Fruit fly (Drosophila melanogaster) whole organism, embryonic: ENCODE data around the gene CG14054.

Source experiments
- Adf1 ChIP-seq: fragments of 200-800 bp; sonication (Bioruptor generic); IDR thresholded peaks from 2 replicates; pipeline ENCODE4 v1.3.6; 2022; ENCODE audit warnings: missing biosample characterization, missing genetic modification characterization
- Bgb ChIP-seq: fragments of 200-800 bp; sonication (Bioruptor generic); IDR thresholded peaks from 2 replicates; pipeline ENCODE4 v1.3.6; 2022; ENCODE audit warnings: missing biosample characterization, missing genetic modification characterization; ENCODE audit not compliant: partially characterized antibody
- Bteb2 ChIP-seq: fragments of 200-800 bp; sonication (Bioruptor generic); optimal IDR thresholded peaks from 2 replicates; lab custom pipeline; 2016; ENCODE audit warnings: missing biosample characterization, missing genetic modification characterization
- CG10462 ChIP-seq: fragments of 200-800 bp; sonication (Bioruptor generic); optimal IDR thresholded peaks from 2 replicates; lab custom pipeline; 2016; ENCODE audit warnings: missing biosample characterization, missing genetic modification characterization
- CG11085 ChIP-seq: fragments of 200-800 bp; sonication (Bioruptor generic); IDR thresholded peaks from 2 replicates; pipeline ENCODE4 v1.3.6; 2022; ENCODE audit warnings: missing biosample characterization, missing genetic modification characterization
- CG11398 ChIP-seq: fragments of 200-800 bp; sonication (Bioruptor generic); optimal IDR thresholded peaks from 2 replicates; lab custom pipeline; 2016; ENCODE audit warnings: missing biosample characterization, missing genetic modification characterization
- CG12236 ChIP-seq: fragments of 200-800 bp; sonication (Bioruptor generic); optimal IDR thresholded peaks from 2 replicates; lab custom pipeline; 2016; ENCODE audit warnings: missing biosample characterization, missing genetic modification characterization
- CG1233 ChIP-seq: fragments of 200-800 bp; sonication (Bioruptor generic); optimal IDR thresholded peaks from 4 replicates; lab custom pipeline; 2018; ENCODE audit warnings: missing biosample characterization, mild to moderate bottlenecking, missing genetic modification characterization
- CG12391 ChIP-seq: fragments of 200-800 bp; sonication (Bioruptor generic); optimal IDR thresholded peaks from 3 replicates; lab custom pipeline; 2018; ENCODE audit warnings: missing biosample characterization, mild to moderate bottlenecking, missing genetic modification characterization, moderate library complexity
- CG1529 ChIP-seq: fragments of 200-800 bp; sonication (Bioruptor generic); optimal IDR thresholded peaks from 3 replicates; lab custom pipeline; 2018; ENCODE audit warnings: missing biosample characterization, missing genetic modification characterization
- CG15601 ChIP-seq: fragments of 200-800 bp; sonication (Bioruptor generic); optimal IDR thresholded peaks from 3 replicates; lab custom pipeline; 2019; ENCODE audit warnings: missing biosample characterization, mild to moderate bottlenecking, missing genetic modification characterization, moderate library complexity
- CG16779 ChIP-seq: fragments of 200-800 bp; sonication (Bioruptor generic); IDR thresholded peaks from 2 replicates; pipeline ENCODE4 v1.3.6; 2022; ENCODE audit warnings: missing biosample characterization, missing genetic modification characterization
- CG17186 ChIP-seq: fragments of 200-800 bp; sonication (Bioruptor generic); optimal IDR thresholded peaks from 3 replicates; lab custom pipeline; 2017; ENCODE audit warnings: missing biosample characterization, missing genetic modification reagents, missing genetic modification characterization
- CG17612 ChIP-seq: fragments of 200-800 bp; sonication (Bioruptor generic); IDR thresholded peaks from 2 replicates; pipeline ENCODE4 v1.3.6; 2022; ENCODE audit warnings: missing biosample characterization, missing genetic modification characterization
- CG1792 ChIP-seq: fragments of 200-800 bp; sonication (Bioruptor generic); optimal IDR thresholded peaks from 2 replicates; lab custom pipeline; 2016; ENCODE audit warnings: missing biosample characterization, missing genetic modification characterization
- CG2120 ChIP-seq: fragments of 200-800 bp; sonication (Bioruptor generic); optimal IDR thresholded peaks from 3 replicates; lab custom pipeline; 2016; ENCODE audit warnings: missing biosample characterization, missing genetic modification characterization
- CG2129 ChIP-seq: fragments of 200-800 bp; sonication (Bioruptor generic); IDR thresholded peaks from 2 replicates; pipeline ENCODE4 v1.3.6; 2022; ENCODE audit warnings: missing biosample characterization, missing genetic modification characterization; ENCODE audit not compliant: partially characterized antibody
- CG31224 ChIP-seq: fragments of 200-800 bp; sonication (Bioruptor generic); IDR thresholded peaks from 2 replicates; pipeline ENCODE4 v1.3.6; 2022; ENCODE audit warnings: missing biosample characterization, missing genetic modification characterization
- CG42726 ChIP-seq: fragments of 200-800 bp; sonication (Bioruptor generic); IDR thresholded peaks from 2 replicates; pipeline ENCODE4 v1.3.6; 2022; ENCODE audit warnings: missing biosample characterization, missing genetic modification characterization; ENCODE audit not compliant: partially characterized antibody
- CG4854 ChIP-seq: fragments of 200-800 bp; sonication (Bioruptor generic); optimal IDR thresholded peaks from 2 replicates; lab custom pipeline; 2016; ENCODE audit warnings: missing biosample characterization, missing genetic modification characterization, inconsistent platforms
- CG6654 ChIP-seq: fragments of 200-800 bp; sonication (Bioruptor generic); optimal IDR thresholded peaks from 2 replicates; lab custom pipeline; 2017; ENCODE audit warnings: missing biosample characterization, mild to moderate bottlenecking, missing genetic modification characterization
- CG7786 ChIP-seq: fragments of 200-800 bp; sonication (Bioruptor generic); optimal IDR thresholded peaks from 2 replicates; lab custom pipeline; 2016; ENCODE audit warnings: missing biosample characterization, missing genetic modification characterization
- CG9609 ChIP-seq: fragments of 200-800 bp; sonication (Bioruptor generic); optimal IDR thresholded peaks from 3 replicates; lab custom pipeline; 2016; ENCODE audit warnings: missing biosample characterization, missing genetic modification characterization
- CG9876 ChIP-seq: fragments of 200-800 bp; sonication (Bioruptor generic); optimal IDR thresholded peaks from 2 replicates; lab custom pipeline; 2016; ENCODE audit warnings: missing biosample characterization, missing genetic modification characterization
- CHES-1-like ChIP-seq: fragments of 200-800 bp; sonication (Bioruptor generic); optimal IDR thresholded peaks from 2 replicates; lab custom pipeline; 2016; ENCODE audit warnings: missing biosample characterization, missing genetic modification characterization
- HLH3B ChIP-seq: fragments of 200-800 bp; sonication (Bioruptor generic); IDR thresholded peaks from 2 replicates; pipeline ENCODE4 v1.3.6; 2022; ENCODE audit warnings: missing biosample characterization, missing genetic modification characterization
- Hand ChIP-seq: fragments of 200-800 bp; sonication (Bioruptor generic); optimal IDR thresholded peaks from 2 replicates; lab custom pipeline; 2017; ENCODE audit warnings: mild to moderate bottlenecking, missing biosample characterization, missing genetic modification reagents, missing genetic modification characterization
- Hr39 ChIP-seq: fragments of >200 bp; optimal IDR thresholded peaks from 2 replicates; lab custom pipeline; 2017
- Optix ChIP-seq: fragments of 200-800 bp; sonication (Bioruptor generic); IDR thresholded peaks from 3 replicates; pipeline ENCODE4 v1.3.6; 2022; ENCODE audit warnings: missing biosample characterization, missing genetic modification characterization
- Pdp1 ChIP-seq, 2 experiments: fragments of 200-800 bp; sonication (Bioruptor generic); optimal IDR thresholded peaks; 3 replicates each; lab custom pipeline; 2016; ENCODE audit warnings: missing biosample characterization in 2 of 2, missing genetic modification characterization in 2 of 2, mild to moderate bottlenecking in 1 of 2, moderate library complexity in 1 of 2
- Ssrp ChIP-seq: fragments of 200-800 bp; sonication (Bioruptor generic); optimal IDR thresholded peaks from 2 replicates; lab custom pipeline; 2018; ENCODE audit warnings: missing biosample characterization, mild to moderate bottlenecking, missing genetic modification characterization, moderate library complexity
- Tbp ChIP-seq: fragments of >200 bp; optimal IDR thresholded peaks from 2 replicates; lab custom pipeline; 2018; ENCODE audit warnings: missing biosample characterization, missing genetic modification characterization
- Usf ChIP-seq: fragments of 200-800 bp; sonication (Bioruptor generic); optimal IDR thresholded peaks from 2 replicates; lab custom pipeline; 2017; ENCODE audit warnings: missing genotype, missing biosample characterization, missing genetic modification characterization
- Xrp1 ChIP-seq: fragments of 200-800 bp; sonication (Bioruptor generic); IDR thresholded peaks from 2 replicates; pipeline ENCODE4 v1.3.6; 2022; ENCODE audit warnings: missing biosample characterization, missing genetic modification characterization
- bowl ChIP-seq: fragments of 200-800 bp; sonication (Bioruptor generic); IDR thresholded peaks from 2 replicates; pipeline ENCODE4 v1.3.6; 2022; ENCODE audit warnings: missing biosample characterization, missing genetic modification characterization
- cad ChIP-seq: fragments of >200 bp; optimal IDR thresholded peaks from 2 replicates; lab custom pipeline; 2017; ENCODE audit warnings: missing biosample characterization, missing genetic modification characterization
- chm ChIP-seq: fragments of 200-800 bp; sonication (Bioruptor generic); IDR thresholded peaks from 2 replicates; pipeline ENCODE4 v1.3.6; 2022; ENCODE audit warnings: missing biosample characterization, missing genetic modification characterization
- dmrt99B ChIP-seq: fragments of 200-800 bp; sonication (Bioruptor generic); optimal IDR thresholded peaks from 2 replicates; lab custom pipeline; 2018; ENCODE audit warnings: missing biosample characterization, mild to moderate bottlenecking, missing genetic modification characterization, moderate library complexity
- dysf ChIP-seq: fragments of 200-800 bp; sonication (Bioruptor generic); IDR thresholded peaks from 3 replicates; pipeline ENCODE4 v1.3.6; 2022; ENCODE audit warnings: missing biosample characterization, missing genetic modification characterization
- fd64A ChIP-seq: fragments of 200-800 bp; sonication (Bioruptor generic); optimal IDR thresholded peaks from 3 replicates; lab custom pipeline; 2018; ENCODE audit warnings: missing biosample characterization, mild to moderate bottlenecking, missing genetic modification characterization
- hbn ChIP-seq: fragments of 200-800 bp; sonication (Bioruptor generic); IDR thresholded peaks from 2 replicates; pipeline ENCODE4 v1.3.6; 2022; ENCODE audit warnings: missing biosample characterization, missing genetic modification characterization; ENCODE audit not compliant: partially characterized antibody
- kah ChIP-seq: fragments of 200-800 bp; sonication (Bioruptor generic); optimal IDR thresholded peaks from 2 replicates; lab custom pipeline; 2018; ENCODE audit warnings: missing biosample characterization, mild to moderate bottlenecking, missing genetic modification characterization
- lbe ChIP-seq: fragments of 200-800 bp; sonication (Bioruptor generic); optimal IDR thresholded peaks from 2 replicates; lab custom pipeline; 2016; ENCODE audit warnings: missing biosample characterization, mild to moderate bottlenecking, missing genetic modification characterization
- nerfin-1 ChIP-seq: fragments of 200-800 bp; sonication (Bioruptor generic); optimal IDR thresholded peaks from 3 replicates; lab custom pipeline; 2019; ENCODE audit warnings: missing biosample characterization, mild to moderate bottlenecking, missing genetic modification characterization, moderate library complexity
- odd ChIP-seq: fragments of 200-800 bp; sonication (Bioruptor generic); optimal IDR thresholded peaks from 2 replicates; lab custom pipeline; 2017; ENCODE audit warnings: missing biosample characterization, mild to moderate bottlenecking, missing genetic modification characterization
- pb ChIP-seq: fragments of 200-800 bp; sonication (Bioruptor generic); optimal IDR thresholded peaks from 3 replicates; lab custom pipeline; 2016; ENCODE audit warnings: missing biosample characterization, missing genetic modification characterization
- rib ChIP-seq: fragments of 200-800 bp; sonication (Bioruptor generic); IDR thresholded peaks from 2 replicates; pipeline ENCODE4 v1.3.6; 2022; ENCODE audit warnings: missing biosample characterization, missing genetic modification characterization
- sim ChIP-seq: fragments of 200-800 bp; sonication (Bioruptor generic); IDR thresholded peaks from 2 replicates; pipeline ENCODE4 v1.3.6; 2022; ENCODE audit warnings: missing biosample characterization, missing genetic modification characterization
- tin ChIP-seq: fragments of 200-800 bp; sonication (Bioruptor generic); optimal IDR thresholded peaks from 3 replicates; lab custom pipeline; 2016; ENCODE audit warnings: missing biosample characterization, missing genetic modification characterization
- tio ChIP-seq: fragments of 200-800 bp; sonication (Bioruptor generic); optimal IDR thresholded peaks from 2 replicates; lab custom pipeline; 2017; ENCODE audit warnings: missing biosample characterization, missing genetic modification characterization, inconsistent platforms
- usp ChIP-seq: fragments of >200 bp; optimal IDR thresholded peaks from 2 replicates; lab custom pipeline; 2017; ENCODE audit warnings: missing biosample characterization, missing genetic modification characterization
- z ChIP-seq: fragments of 200-800 bp; sonication (Bioruptor generic); IDR thresholded peaks from 3 replicates; pipeline ENCODE4 v1.3.6; 2022; ENCODE audit warnings: missing biosample characterization, missing genetic modification characterization
- zfh2 ChIP-seq: fragments of 200-800 bp; sonication (Bioruptor generic); optimal IDR thresholded peaks from 2 replicates; lab custom pipeline; 2016; ENCODE audit warnings: missing biosample characterization, missing genetic modification characterization

The CG14054 gene

DNA sequence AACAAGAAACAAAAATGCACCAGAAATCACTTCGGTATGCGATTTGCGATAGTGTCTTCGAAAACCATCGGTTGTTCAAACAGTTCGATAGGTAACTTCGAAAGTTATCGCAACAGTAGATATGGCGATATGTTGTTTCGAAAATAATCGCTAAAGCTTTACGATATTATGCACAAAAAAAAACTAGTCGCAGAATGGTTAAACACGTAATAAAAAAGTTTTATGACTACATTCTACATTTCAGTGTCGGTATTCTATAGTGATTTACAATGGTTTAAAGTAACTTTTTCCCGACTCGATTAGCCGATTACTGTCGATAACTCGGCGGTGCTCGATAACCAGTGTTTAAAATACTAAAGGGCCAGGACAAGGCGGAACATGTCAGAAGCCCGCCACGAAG is 1.1 kb downstream of the CG14054 start, which contains the start of gene CG4281 (continued):
- no peak for TF ChIP-seq CG7786 (GFP tag; lab: Kevin White, UChicago)
- no peak for TF ChIP-seq nerfin-1 (tag; lab: Kevin White, UChicago)
- TF ChIP-seq tin (GFP tag; lab: Kevin White, UChicago), result no peak
- TF ChIP-seq HLH3B (GFP tag; lab: Robert Waterston, UW), result no peak
- peak; percentile 1 for TF ChIP-seq CG17186 (GFP tag; lab: Kevin White, UChicago)
- no peak for TF ChIP-seq cad (GFP tag; lab: Kevin White, UChicago)
- no peak for TF ChIP-seq lbe
- TF ChIP-seq Tbp (GFP tag; lab: Kevin White, UChicago), result peak; percentile 4
- TF ChIP-seq zfh2 (GFP tag; lab: Kevin White, UChicago), result no peak
- TF ChIP-seq Xrp1, result no peak
- TF ChIP-seq Hr39 (lab: Kevin White, UChicago), result no peak
- TF ChIP-seq kah (GFP tag; lab: Kevin White, UChicago), result no peak
- no peak for TF ChIP-seq CG1233 (GFP tag; lab: Kevin White, UChicago)
- TF ChIP-seq CG12236, result no peak
- TF ChIP-seq fd64A (GFP tag; lab: Kevin White, UChicago), result no peak
- TF ChIP-seq sim, result no peak
- peak; percentile 95 for TF ChIP-seq hbn (GFP tag; lab: Robert Waterston, UW)
- no peak for TF ChIP-seq rib (GFP tag; lab: Robert Waterston, UW)
- TF ChIP-seq Optix, result no peak
- TF ChIP-seq usp, result no peak
- peak; percentile 93 for TF ChIP-seq Bgb (GFP tag; lab: Robert Waterston, UW)
- no peak for TF ChIP-seq CG1792 (GFP tag; lab: Kevin White, UChicago)
- no peak for TF ChIP-seq pb (GFP tag; lab: Kevin White, UChicago)
- no peak for TF ChIP-seq Adf1 (GFP tag; lab: Robert Waterston, UW)
- TF ChIP-seq dmrt99B (tag; lab: Kevin White, UChicago), result no peak
- no peak for TF ChIP-seq CG1529 (GFP tag; lab: Kevin White, UChicago)
- TF ChIP-seq dysf, result no peak
- no peak for TF ChIP-seq Usf (GFP tag; lab: Kevin White, UChicago)
- no peak for TF ChIP-seq CG9876 (GFP tag; lab: Kevin White, UChicago)
- no peak for TF ChIP-seq odd (GFP tag; lab: Kevin White, UChicago)
- no peak for TF ChIP-seq tio (GFP tag; lab: Kevin White, UChicago)
- no peak for TF ChIP-seq CHES-1-like (GFP tag; lab: Kevin White, UChicago)
- TF ChIP-seq Bteb2, result no peak
- no peak for TF ChIP-seq CG9609 (GFP tag; lab: Kevin White, UChicago)
- peak in 1 of 2 experiments; percentile 1 for TF ChIP-seq Pdp1 (GFP tag; optimal IDR thresholded peaks at IDR 0.05; lab: Kevin White, UChicago)
- TF ChIP-seq CG11398 (GFP tag; lab: Kevin White, UChicago), result no peak
- no peak for TF ChIP-seq CG15601
- TF ChIP-seq CG17612 (GFP tag; lab: Robert Waterston, UW), result no peak
- TF ChIP-seq CG31224 (GFP tag; lab: Robert Waterston, UW), result no peak
- peak; percentile 61; the same call in 1 of the 2 replicates for TF ChIP-seq CG42726 (GFP tag; lab: Robert Waterston, UW)
- no peak for TF ChIP-seq CG16779 (GFP tag; lab: Robert Waterston, UW)
- no peak for TF ChIP-seq chm (GFP tag; lab: Robert Waterston, UW)
- peak; percentile 33 for TF ChIP-seq CG2120 (GFP tag; lab: Kevin White, UChicago)
- peak; percentile 33 for TF ChIP-seq CG12391 (tag; lab: Kevin White, UChicago)
- TF ChIP-seq Ssrp (tag; lab: Kevin White, UChicago), result no peak
- TF ChIP-seq CG6654 (GFP tag; lab: Kevin White, UChicago), result no peak
- TF ChIP-seq bowl (GFP tag; lab: Robert Waterston, UW), result no peak
- no peak for TF ChIP-seq CG4854 (GFP tag; lab: Kevin White, UChicago)
- TF ChIP-seq CG2129 (GFP tag; lab: Robert Waterston, UW), result peak; percentile 91
- no peak for TF ChIP-seq z (GFP tag; lab: Robert Waterston, UW)
- no peak for TF ChIP-seq CG11085 (GFP tag; lab: Robert Waterston, UW)
- no peak for TF ChIP-seq Hand (GFP tag; lab: Kevin White, UChicago)
- TF ChIP-seq CG10462 (GFP tag; lab: Kevin White, UChicago), result no peak
